Fruit fly (Drosophila melanogaster): Measurements from ENCODE around the gene w-cup.

dm6 chr2L:10616767-10617166, 39.2 kb upstream of the w-cup start:
- TF ChIP-seq CG7045 (GFP tag; optimal IDR thresholded peaks at IDR 0.05) (no peak), kay (GFP tag; ENCODE audit: borderline replicate concordance) (no peak), CG7101 (tag; optimal IDR thresholded peaks at IDR 0.05) (no peak), pad (GFP tag; optimal IDR thresholded peaks at IDR 0.05) (no peak), Hr96 (GFP tag; optimal IDR thresholded peaks at IDR 0.05) (no peak), CG14711 (tag; optimal IDR thresholded peaks at IDR 0.05) (no peak)

All from whole organism, adult.